Worm (Caenorhabditis elegans) whole organism, L2 larva: ENCODE data around the gene sqt-1.
A peak's percentile ranks its signal among the peaks of the same experiment; 100 is the strongest.

Source experiments
- C34F6.9 ChIP-seq: fragments of 150-350 bp; optimal IDR thresholded peaks from 2 replicates; lab custom pipeline; 2014; ENCODE audit warnings: missing biosample characterization, missing genetic modification characterization
- F13H6.1 ChIP-seq: sonication (generic microtip); optimal IDR thresholded peaks from 2 replicates; lab custom pipeline; 2016; ENCODE audit warnings: missing genetic modification characterization, missing compliant biosample characterization
- Y55F3AM.14 ChIP-seq: fragments of 200-800 bp; sonication (Bioruptor generic); optimal IDR thresholded peaks from 2 replicates; lab custom pipeline; 2018; ENCODE audit warnings: mild to moderate bottlenecking, missing genetic modification characterization, missing compliant biosample characterization
- ZK546.5 ChIP-seq: sonication (generic microtip); optimal IDR thresholded peaks from 2 replicates; lab custom pipeline; 2017; ENCODE audit warnings: missing biosample characterization, missing genetic modification characterization
- alr-1 ChIP-seq: fragments of 150-350 bp; optimal IDR thresholded peaks from 2 replicates; lab custom pipeline; 2014; ENCODE audit warnings: missing biosample characterization, missing genetic modification characterization
- ama-1 ChIP-seq: fragments of 150-350 bp; optimal IDR thresholded peaks from 2 replicates; lab custom pipeline; 2018; ENCODE audit warnings: inconsistent platforms
- blmp-1 ChIP-seq: sonication (generic microtip); optimal IDR thresholded peaks from 2 replicates; lab custom pipeline; 2017; ENCODE audit warnings: missing genetic modification characterization, mild to moderate bottlenecking, missing compliant biosample characterization, antibody characterized with exemption, moderate library complexity; ENCODE audit not compliant: insufficient read depth
- ceh-82 ChIP-seq: fragments of 150-350 bp; optimal IDR thresholded peaks from 2 replicates; lab custom pipeline; 2014; ENCODE audit warnings: missing biosample characterization, missing genetic modification characterization
- crh-2 ChIP-seq: sonication (generic microtip); optimal IDR thresholded peaks from 2 replicates; lab custom pipeline; 2017; ENCODE audit warnings: missing biosample characterization, missing genetic modification characterization
- dmd-4 ChIP-seq: sonication (generic microtip); optimal IDR thresholded peaks from 2 replicates; lab custom pipeline; 2017; ENCODE audit warnings: missing biosample characterization, missing genetic modification characterization
- egl-27 ChIP-seq: sonication (generic microtip); optimal IDR thresholded peaks from 3 replicates; lab custom pipeline; 2017; ENCODE audit warnings: missing biosample characterization, missing genetic modification reagents, missing genetic modification characterization
- elt-1 ChIP-seq: fragments of 150-350 bp; optimal IDR thresholded peaks from 2 replicates; lab custom pipeline; 2014; ENCODE audit warnings: missing biosample characterization, missing genetic modification characterization
- fos-1 ChIP-seq: fragments of 150-350 bp; optimal IDR thresholded peaks from 2 replicates; lab custom pipeline; 2014; ENCODE audit warnings: missing biosample characterization, missing genetic modification characterization
- lin-13 ChIP-seq: fragments of 150-350 bp; optimal IDR thresholded peaks from 2 replicates; lab custom pipeline; 2014; ENCODE audit warnings: missing biosample characterization, missing genetic modification reagents, missing genetic modification characterization
- lin-39 ChIP-seq: fragments of 150-350 bp; optimal IDR thresholded peaks from 2 replicates; lab custom pipeline; 2014; ENCODE audit warnings: missing biosample characterization, missing genetic modification reagents, missing genetic modification characterization
- lsy-2 ChIP-seq, 2 experiments: fragments of 150-350 bp in 1 of 2; sonication (generic microtip) in 1 of 2; optimal IDR thresholded peaks; 2 replicates each; lab custom pipeline; 2014 to 2017; ENCODE audit warnings: missing biosample characterization in 2 of 2, missing genetic modification characterization in 2 of 2
- mbf-1 ChIP-seq: sonication (generic microtip); optimal IDR thresholded peaks from 2 replicates; lab custom pipeline; 2017; ENCODE audit warnings: missing biosample characterization, missing genetic modification characterization
- mdl-1 ChIP-seq, 2 experiments: fragments of 150-350 bp in 1 of 2; sonication (generic microtip) in 1 of 2; optimal IDR thresholded peaks; 2 replicates each; lab custom pipeline; 2017; ENCODE audit warnings: missing biosample characterization in 2 of 2, missing genetic modification characterization in 2 of 2
- nhr-10 ChIP-seq: sonication (generic microtip); optimal IDR thresholded peaks from 2 replicates; lab custom pipeline; 2017; ENCODE audit warnings: missing biosample characterization, missing genetic modification characterization
- nhr-11 ChIP-seq: fragments of 150-350 bp; optimal IDR thresholded peaks from 2 replicates; lab custom pipeline; 2014; ENCODE audit warnings: missing biosample characterization, missing genetic modification characterization
- nhr-12 ChIP-seq: fragments of 150-350 bp; optimal IDR thresholded peaks from 2 replicates; lab custom pipeline; 2014; ENCODE audit warnings: missing biosample characterization, missing genetic modification characterization
- nhr-129 ChIP-seq: fragments of 150-350 bp; optimal IDR thresholded peaks from 2 replicates; lab custom pipeline; 2014; ENCODE audit warnings: missing biosample characterization, missing genetic modification characterization
- nhr-23 ChIP-seq: fragments of 150-350 bp; optimal IDR thresholded peaks from 2 replicates; lab custom pipeline; 2014; ENCODE audit warnings: missing biosample characterization, missing genetic modification reagents, missing genetic modification characterization
- nhr-237 ChIP-seq: fragments of 150-350 bp; optimal IDR thresholded peaks from 2 replicates; lab custom pipeline; 2014; ENCODE audit warnings: missing biosample characterization, missing genetic modification characterization
- nhr-25 ChIP-seq: fragments of 150-350 bp; sonication (generic microtip); optimal IDR thresholded peaks from 3 replicates; lab custom pipeline; 2014; ENCODE audit warnings: missing biosample characterization, missing genetic modification characterization
- nhr-77 ChIP-seq: fragments of 150-350 bp; optimal IDR thresholded peaks from 2 replicates; lab custom pipeline; 2014; ENCODE audit warnings: missing biosample characterization, missing genetic modification characterization
- peb-1 ChIP-seq: fragments of 150-350 bp; optimal IDR thresholded peaks from 2 replicates; lab custom pipeline; 2014; ENCODE audit warnings: missing biosample characterization, missing genetic modification characterization
- sma-9 ChIP-seq, 2 experiments: fragments of 150-350 bp in 1 of 2; sonication (generic microtip) in 1 of 2; optimal IDR thresholded peaks; 2 replicates each; lab custom pipeline; 2014 to 2016; ENCODE audit warnings: missing genetic modification characterization in 2 of 2, mild to moderate bottlenecking in 1 of 2, missing biosample characterization in 1 of 2, missing compliant biosample characterization in 1 of 2, missing genetic modification reagents in 1 of 2, moderate library complexity in 1 of 2
- snpc-4 ChIP-seq: fragments of 150-350 bp; optimal IDR thresholded peaks from 2 replicates; lab custom pipeline; 2014; ENCODE audit warnings: missing biosample characterization, missing genetic modification characterization
- unc-39 ChIP-seq: fragments of 150-350 bp; optimal IDR thresholded peaks from 2 replicates; lab custom pipeline; 2014; ENCODE audit warnings: missing biosample characterization, missing genetic modification characterization
- unc-55 ChIP-seq: fragments of 150-350 bp; sonication (generic microtip); optimal IDR thresholded peaks from 3 replicates; lab custom pipeline; 2014; ENCODE audit warnings: missing biosample characterization, missing genetic modification reagents, missing genetic modification characterization
- unc-62 ChIP-seq: fragments of 150-350 bp; optimal IDR thresholded peaks from 2 replicates; lab custom pipeline; 2014; ENCODE audit warnings: missing biosample characterization, missing genetic modification reagents, missing genetic modification characterization
- zag-1 ChIP-seq: fragments of 150-350 bp; optimal IDR thresholded peaks from 2 replicates; lab custom pipeline; 2014; ENCODE audit warnings: missing biosample characterization, missing genetic modification characterization
- ztf-1 ChIP-seq: fragments of 200-800 bp; sonication (Bioruptor generic); conservative IDR thresholded peaks from 2 replicates; pipeline ENCODE4 v1.3.6; 2022; ENCODE audit warnings: missing genetic modification characterization, missing compliant biosample characterization
- ztf-11 ChIP-seq: sonication (generic microtip); optimal IDR thresholded peaks from 2 replicates; lab custom pipeline; 2017; ENCODE audit warnings: missing biosample characterization, missing genetic modification characterization

The sqt-1 gene

DNA sequence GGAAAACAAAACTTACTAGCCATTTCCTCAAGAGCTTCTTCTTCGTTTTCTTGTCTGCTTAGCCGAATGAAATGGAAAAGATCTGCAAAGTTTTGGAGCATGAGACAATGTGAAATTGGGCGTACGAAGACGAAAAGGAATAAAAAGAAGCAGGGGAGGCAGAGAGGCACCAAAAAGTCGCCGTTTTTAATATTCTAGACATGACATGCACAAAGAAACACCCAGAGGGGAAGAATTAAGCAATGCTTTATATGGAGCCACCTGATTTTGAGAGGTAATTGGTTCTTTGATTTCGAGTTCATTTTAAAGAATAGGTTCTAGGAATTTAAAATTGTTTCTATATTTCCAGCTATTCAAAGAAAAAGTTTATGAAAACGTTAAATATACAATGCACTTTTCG, 23.5 kb downstream of the sqt-1 start, which contains the start of gene T24F1.4:
TSS of gene T24F1.4 (minus strand) at position 101 of the 400 bp plus-strand sequence.
- TF ChIP-seq mbf-1 (tag; lab: Kevin White, UChicago) (no peak), blmp-1 (tag; lab: Kevin White, UChicago) (no peak)

DNA sequence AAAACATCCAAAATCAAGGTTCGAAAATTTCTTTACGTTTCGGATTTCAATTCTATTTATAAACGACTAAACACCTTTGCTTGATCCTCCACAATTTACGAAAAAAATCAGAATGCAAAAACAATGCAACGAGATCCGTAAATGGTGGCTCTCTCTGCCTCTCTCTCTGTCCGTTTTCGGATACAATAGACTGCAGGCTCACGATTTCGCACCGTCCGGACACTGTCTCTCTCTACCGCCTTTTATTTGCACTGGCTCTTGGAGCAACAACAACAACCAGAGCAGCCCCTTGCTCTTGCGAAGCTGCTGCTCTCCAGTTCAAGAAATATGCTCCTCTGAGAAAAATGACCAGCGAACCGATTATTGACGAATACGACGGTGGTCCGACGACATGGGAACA, 25.4 kb downstream of the sqt-1 start, which contains the start of gene T24F1.7:
TSS of gene T24F1.7 (plus strand) at position 301 of the 400 bp plus-strand sequence.
- TF ChIP-seq snpc-4 (tag; lab: Kevin White, UChicago) (no peak), nhr-237 (tag; lab: Kevin White, UChicago) (no peak), Y55F3AM.14 (GFP tag; lab: Kevin White, UChicago) (no peak), crh-2 (no peak), elt-1 (no peak), alr-1 (tag; lab: Kevin White, UChicago) (no peak), nhr-12 (tag; lab: Kevin White, UChicago) (no peak), C34F6.9 (tag; lab: Kevin White, UChicago) (no peak), lin-13 (no peak), unc-62 (GFP tag; lab: Kevin White, UChicago) (no peak), unc-55 (GFP tag; lab: Kevin White, UChicago) (no peak), egl-27 (tag; lab: Kevin White, UChicago) (no peak), nhr-25 (tag; lab: Kevin White, UChicago) (no peak), dmd-4 (tag; lab: Kevin White, UChicago) (no peak), ceh-82 (no peak)

DNA sequence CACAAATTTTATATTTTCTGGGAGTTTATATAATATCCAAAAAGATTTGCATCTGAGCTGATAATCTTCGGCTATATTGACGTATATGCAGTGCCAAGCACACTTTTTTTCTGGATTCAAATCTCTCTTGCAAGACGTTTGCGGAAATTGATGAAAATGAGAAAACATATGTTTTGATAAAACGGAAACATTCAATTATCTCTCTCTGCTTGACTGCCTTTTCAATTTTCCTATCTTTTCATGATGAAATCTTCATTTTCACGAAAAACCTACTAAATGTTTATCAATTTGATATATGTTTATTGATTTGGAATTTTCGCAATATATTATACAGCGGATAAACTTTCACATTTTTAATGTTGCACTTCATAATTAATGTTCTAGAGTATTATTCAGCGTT, 29.7 kb downstream of the sqt-1 start:
- peak; percentile 15 for TF ChIP-seq nhr-129
- TF ChIP-seq lsy-2 (tag; optimal IDR thresholded peaks at IDR 0.05; lab: Kevin White, UChicago) = peak in 1 of 2 experiments; percentile 5
- TF ChIP-seq ama-1 (lab: Kevin White, UChicago) = no peak
- TF ChIP-seq nhr-12 (tag; lab: Kevin White, UChicago) = no peak
- TF ChIP-seq zag-1 = no peak
- TF ChIP-seq C34F6.9 (tag; lab: Kevin White, UChicago) = no peak
- no peak for TF ChIP-seq ztf-11 (tag; lab: Kevin White, UChicago)
- TF ChIP-seq lin-39 (tag; lab: Kevin White, UChicago) = no peak
- TF ChIP-seq fos-1 (tag; lab: Kevin White, UChicago) = no peak
- TF ChIP-seq Y55F3AM.14 (GFP tag; lab: Kevin White, UChicago) = no peak
- TF ChIP-seq unc-55 (GFP tag; lab: Kevin White, UChicago) = no peak
- no peak for TF ChIP-seq sma-9 (GFP tag; optimal IDR thresholded peaks at IDR 0.05; lab: Kevin White, UChicago)
- no peak for TF ChIP-seq sma-9 (tag; optimal IDR thresholded peaks at IDR 0.05; lab: Kevin White, UChicago)
- no peak for TF ChIP-seq peb-1 (tag; lab: Kevin White, UChicago)
- no peak for TF ChIP-seq elt-1
- TF ChIP-seq ztf-1 (GFP tag; lab: Robert Waterston, UW) = no peak
- no peak for TF ChIP-seq nhr-77
- no peak for TF ChIP-seq egl-27 (tag; lab: Kevin White, UChicago)
- no peak for TF ChIP-seq nhr-10
- peak; percentile 10 for TF ChIP-seq blmp-1 (tag; lab: Kevin White, UChicago)

- TF ChIP-seq ztf-11 (tag; lab: Kevin White, UChicago) (no peak), nhr-25 (tag; lab: Kevin White, UChicago) (peak; percentile 61), blmp-1 (tag; lab: Kevin White, UChicago) (peak; percentile 92), ZK546.5 (tag; lab: Kevin White, UChicago) (no peak), nhr-12 (tag; lab: Kevin White, UChicago) (no peak), nhr-23 (tag; lab: Kevin White, UChicago) (no peak), snpc-4 (tag; lab: Kevin White, UChicago) (no peak), nhr-129 (peak; percentile 26), nhr-77 (no peak), crh-2 (no peak)
- TF ChIP-seq, all 48 proteins: peak for 3
Measured at ce11 chrII:11307332-11307731, 30.3 kb downstream of the sqt-1 start.

DNA sequence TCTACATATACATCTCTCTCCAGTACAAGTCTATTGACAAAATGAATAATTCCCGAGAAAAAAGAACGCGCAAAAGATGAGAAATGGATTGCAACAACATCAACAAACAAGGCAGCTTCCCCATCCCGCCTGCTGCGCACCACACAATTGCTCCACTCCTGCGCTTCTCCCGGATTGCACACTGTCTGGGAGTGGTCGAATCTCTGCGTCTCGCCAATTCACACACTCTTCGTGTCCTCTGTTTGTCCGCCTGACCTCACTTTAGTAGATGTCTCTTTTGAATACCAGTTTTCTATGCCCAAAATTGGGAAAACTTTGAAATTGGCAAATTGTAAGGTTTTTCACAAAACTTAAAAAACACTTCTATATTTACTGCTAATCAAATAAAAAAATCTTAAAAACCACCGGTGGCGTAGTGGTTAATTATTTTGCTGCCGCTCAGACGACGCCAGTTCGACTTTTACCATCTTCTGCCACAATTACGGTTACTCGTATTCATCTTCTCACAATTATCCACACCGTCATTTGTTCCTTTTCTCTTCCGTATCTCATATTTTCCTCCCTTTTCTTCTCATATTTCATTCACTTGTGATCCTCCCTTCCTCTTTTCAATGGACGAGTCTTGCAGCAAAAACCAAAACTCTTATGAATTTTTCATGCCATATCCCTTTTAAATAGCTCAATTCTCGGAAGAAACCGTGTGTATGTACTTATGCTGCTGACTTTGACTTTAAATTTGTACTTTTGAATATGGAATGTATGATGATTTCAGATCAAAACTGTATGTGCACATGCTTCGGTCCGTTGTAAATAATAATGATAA, 31.8 kb downstream of the sqt-1 start, which contains the start of gene rsf-1:
TSS of gene rsf-1 (plus strand) at position 773 of the 823 bp plus-strand sequence.
- TF ChIP-seq unc-39 (tag; lab: Kevin White, UChicago) (no peak), nhr-129 (peak; percentile 32), mdl-1 (tag; optimal IDR thresholded peaks at IDR 0.05; lab: Kevin White, UChicago) (peak in 1 of 2 experiments; percentile 7), Y55F3AM.14 (GFP tag; lab: Kevin White, UChicago) (no peak), elt-1 (no peak), blmp-1 (tag; lab: Kevin White, UChicago) (no peak), nhr-23 (tag; lab: Kevin White, UChicago) (no peak), lin-39 (tag; lab: Kevin White, UChicago) (no peak), nhr-77 (no peak), unc-55 (GFP tag; lab: Kevin White, UChicago) (peak; percentile 39), lsy-2 (tag; optimal IDR thresholded peaks at IDR 0.05; lab: Kevin White, UChicago) (peak in 1 of 2 experiments; percentile 25), ztf-11 (tag; lab: Kevin White, UChicago) (no peak), C34F6.9 (tag; lab: Kevin White, UChicago) (peak; percentile 41), sma-9 (GFP tag; optimal IDR thresholded peaks at IDR 0.05; lab: Kevin White, UChicago) (peak; percentile 30), sma-9 (tag; optimal IDR thresholded peaks at IDR 0.05; lab: Kevin White, UChicago) (no peak), nhr-11 (tag; lab: Kevin White, UChicago) (no peak), nhr-237 (tag; lab: Kevin White, UChicago) (no peak), F13H6.1 (tag; lab: Kevin White, UChicago) (peak; percentile 58)
